Worm (Caenorhabditis elegans) whole organism, L3 larva: ENCODE results near the gene swp-1.

Source experiments
- R02D3.7 ChIP-seq: fragments of 150-350 bp; optimal IDR thresholded peaks from 2 replicates; lab custom pipeline; 2014; ENCODE audit warnings: missing biosample characterization, missing genetic modification characterization
- ZK546.5 ChIP-seq: sonication (generic microtip); optimal IDR thresholded peaks from 2 replicates; lab custom pipeline; 2017; ENCODE audit warnings: missing biosample characterization, missing genetic modification characterization
- aly-2 ChIP-seq: fragments of 150-350 bp; optimal IDR thresholded peaks from 2 replicates; lab custom pipeline; 2014; ENCODE audit warnings: missing biosample characterization, missing genetic modification characterization
- ama-1 ChIP-seq: fragments of 150-350 bp; optimal IDR thresholded peaks from 2 replicates; lab custom pipeline; 2018
- ceh-28 ChIP-seq: fragments of 150-350 bp; optimal IDR thresholded peaks from 2 replicates; lab custom pipeline; 2014; ENCODE audit warnings: missing biosample characterization, missing genetic modification reagents, missing genetic modification characterization
- ceh-82 ChIP-seq: fragments of 150-350 bp; optimal IDR thresholded peaks from 2 replicates; lab custom pipeline; 2014; ENCODE audit warnings: missing biosample characterization, missing genetic modification characterization
- ceh-9 ChIP-seq: sonication (generic microtip); optimal IDR thresholded peaks from 2 replicates; lab custom pipeline; 2018; ENCODE audit warnings: missing biosample characterization, missing genetic modification characterization
- daf-12 ChIP-seq: fragments of 150-350 bp; optimal IDR thresholded peaks from 2 replicates; lab custom pipeline; 2014; ENCODE audit warnings: missing biosample characterization, missing genetic modification reagents, missing genetic modification characterization
- egl-27 ChIP-seq: sonication (generic microtip); optimal IDR thresholded peaks from 4 replicates; lab custom pipeline; 2017; ENCODE audit warnings: missing biosample characterization, missing genetic modification reagents, missing genetic modification characterization
- elt-2 ChIP-seq: sonication (generic microtip); optimal IDR thresholded peaks from 2 replicates; lab custom pipeline; 2016; ENCODE audit warnings: missing genetic modification reagents, mild to moderate bottlenecking, missing genetic modification characterization, missing compliant biosample characterization
- fkh-10 ChIP-seq: sonication (generic microtip); optimal IDR thresholded peaks from 2 replicates; lab custom pipeline; 2017; ENCODE audit warnings: missing biosample characterization, missing genetic modification reagents, missing genetic modification characterization
- hmg-11 ChIP-seq: sonication (generic microtip); optimal IDR thresholded peaks from 2 replicates; lab custom pipeline; 2016; ENCODE audit warnings: missing genetic modification characterization, missing compliant biosample characterization
- jun-1 ChIP-seq: fragments of 150-350 bp; optimal IDR thresholded peaks from 2 replicates; lab custom pipeline; 2014; ENCODE audit warnings: missing biosample characterization, missing genetic modification reagents, missing genetic modification characterization
- lin-39 ChIP-seq: fragments of 150-350 bp; optimal IDR thresholded peaks from 2 replicates; lab custom pipeline; 2018; ENCODE audit warnings: missing biosample characterization, missing genetic modification reagents, missing genetic modification characterization
- lsy-12 ChIP-seq: sonication (generic microtip); optimal IDR thresholded peaks from 2 replicates; lab custom pipeline; 2016; ENCODE audit warnings: mild to moderate bottlenecking, missing genetic modification characterization, missing compliant biosample characterization
- mdl-1 ChIP-seq: fragments of 150-350 bp; optimal IDR thresholded peaks from 2 replicates; lab custom pipeline; 2014; ENCODE audit warnings: missing biosample characterization, missing genetic modification characterization
- mml-1 ChIP-seq: fragments of 150-350 bp; sonication (generic microtip); optimal IDR thresholded peaks from 3 replicates; lab custom pipeline; 2014; ENCODE audit warnings: missing biosample characterization, missing genetic modification characterization
- nfya-1 ChIP-seq: sonication (generic microtip); optimal IDR thresholded peaks from 2 replicates; lab custom pipeline; 2017; ENCODE audit warnings: missing genetic modification characterization, mild to moderate bottlenecking, missing compliant biosample characterization, antibody characterized with exemption, moderate library complexity; ENCODE audit not compliant: insufficient read depth
- nhr-237 ChIP-seq: fragments of 150-350 bp; optimal IDR thresholded peaks from 2 replicates; lab custom pipeline; 2014; ENCODE audit warnings: missing biosample characterization, missing genetic modification characterization
- nhr-28 ChIP-seq: fragments of 150-350 bp; optimal IDR thresholded peaks from 2 replicates; lab custom pipeline; 2014; ENCODE audit warnings: missing biosample characterization, missing genetic modification characterization
- nhr-43 ChIP-seq: sonication (generic microtip); optimal IDR thresholded peaks from 2 replicates; lab custom pipeline; 2016; ENCODE audit warnings: mild to moderate bottlenecking, missing genetic modification characterization, missing compliant biosample characterization; ENCODE audit not compliant: poor library complexity, severe bottlenecking
- nhr-67 ChIP-seq: fragments of 150-350 bp; optimal IDR thresholded peaks from 2 replicates; lab custom pipeline; 2014; ENCODE audit warnings: missing biosample characterization, missing genetic modification characterization
- nhr-76 ChIP-seq: fragments of 150-350 bp; sonication (generic microtip); optimal IDR thresholded peaks from 5 replicates; lab custom pipeline; 2014; ENCODE audit warnings: missing biosample characterization, missing genetic modification characterization
- nhr-77 ChIP-seq: fragments of 150-350 bp; optimal IDR thresholded peaks from 2 replicates; lab custom pipeline; 2014; ENCODE audit warnings: missing biosample characterization, missing genetic modification characterization
- pha-4 ChIP-seq: fragments of 150-350 bp; optimal IDR thresholded peaks from 2 replicates; lab custom pipeline; 2014; ENCODE audit warnings: missing biosample characterization, missing genetic modification reagents, missing genetic modification characterization
- pqm-1 ChIP-seq: fragments of 150-350 bp; optimal IDR thresholded peaks from 2 replicates; lab custom pipeline; 2017; ENCODE audit warnings: missing biosample characterization, missing genetic modification characterization, inconsistent platforms
- sea-2 ChIP-seq: fragments of 150-350 bp; sonication (generic microtip); optimal IDR thresholded peaks from 4 replicates; lab custom pipeline; 2014; ENCODE audit warnings: missing biosample characterization, missing genetic modification reagents, missing genetic modification characterization
- skn-1 ChIP-seq: fragments of 150-350 bp; optimal IDR thresholded peaks from 2 replicates; lab custom pipeline; 2014; ENCODE audit warnings: missing biosample characterization, missing genetic modification characterization
- snpc-4 ChIP-seq: fragments of 150-350 bp; optimal IDR thresholded peaks from 2 replicates; lab custom pipeline; 2014; ENCODE audit warnings: missing biosample characterization, missing genetic modification characterization
- tbx-2 ChIP-seq: sonication (generic microtip); optimal IDR thresholded peaks from 2 replicates; lab custom pipeline; 2016; ENCODE audit warnings: mild to moderate bottlenecking, missing genetic modification characterization, missing compliant biosample characterization
- unc-39 ChIP-seq: sonication (generic microtip); optimal IDR thresholded peaks from 4 replicates; lab custom pipeline; 2017; ENCODE audit warnings: missing biosample characterization, missing genetic modification characterization
- unc-62 ChIP-seq: fragments of 150-350 bp; sonication (generic microtip); optimal IDR thresholded peaks from 4 replicates; lab custom pipeline; 2014; ENCODE audit warnings: missing biosample characterization, missing genetic modification reagents, missing genetic modification characterization
- zag-1 ChIP-seq: fragments of 150-350 bp; optimal IDR thresholded peaks from 2 replicates; lab custom pipeline; 2014; ENCODE audit warnings: missing biosample characterization, missing genetic modification characterization
- ztf-4 ChIP-seq: fragments of 150-350 bp; optimal IDR thresholded peaks from 2 replicates; lab custom pipeline; 2014; ENCODE audit warnings: missing biosample characterization, missing genetic modification characterization

The swp-1 gene

ce11 chrIII:5715467-5715866 is 10.1 kb upstream of the swp-1 start (continued):
- TF ChIP-seq ceh-28 (tag; lab: Kevin White, UChicago), result peak; percentile 65
- TF ChIP-seq aly-2 (tag; lab: Kevin White, UChicago), result no peak
- no peak for TF ChIP-seq zag-1 (tag; lab: Kevin White, UChicago)
- peak; percentile 78 for TF ChIP-seq jun-1 (tag; lab: Kevin White, UChicago)
- TF ChIP-seq daf-12, result no peak
- TF ChIP-seq ztf-4 (tag; lab: Kevin White, UChicago), result no peak
- TF ChIP-seq nhr-67 (tag; lab: Kevin White, UChicago), result no peak
- TF ChIP-seq nfya-1 (tag; lab: Kevin White, UChicago), result peak; percentile 90
- TF ChIP-seq egl-27 (tag; lab: Kevin White, UChicago), result no peak
- TF ChIP-seq ZK546.5, result no peak
- TF ChIP-seq ama-1 (lab: Kevin White, UChicago), result peak; percentile 82
- peak; percentile 63 for TF ChIP-seq elt-2 (tag; lab: Kevin White, UChicago)
- no peak for TF ChIP-seq nhr-28
- TF ChIP-seq unc-39 (tag; lab: Kevin White, UChicago), result no peak
- TF ChIP-seq nhr-237, result no peak
- TF ChIP-seq fkh-10 (GFP tag; lab: Kevin White, UChicago), result no peak
- peak; percentile 89 for TF ChIP-seq snpc-4 (tag; lab: Kevin White, UChicago)
- peak; percentile 29 for TF ChIP-seq R02D3.7 (tag; lab: Kevin White, UChicago)
- no peak for TF ChIP-seq pqm-1 (tag; lab: Kevin White, UChicago)

ce11 chrIII:5714984-5715454 is 9.7 kb upstream of the swp-1 start:
- TF ChIP-seq snpc-4 (tag; lab: Kevin White, UChicago) (no peak), nhr-43 (peak; percentile 76), hmg-11 (no peak), skn-1 (tag; lab: Kevin White, UChicago) (no peak), R02D3.7 (tag; lab: Kevin White, UChicago) (no peak), mml-1 (tag; lab: Kevin White, UChicago) (no peak), tbx-2 (no peak), unc-62 (GFP tag; lab: Kevin White, UChicago) (no peak), ceh-9 (tag; lab: Kevin White, UChicago) (no peak), sea-2 (no peak), fkh-10 (GFP tag; lab: Kevin White, UChicago) (no peak), ama-1 (lab: Kevin White, UChicago) (peak; percentile 59), nhr-77 (tag; lab: Kevin White, UChicago) (no peak), mdl-1 (no peak), elt-2 (tag; lab: Kevin White, UChicago) (no peak), nhr-67 (tag; lab: Kevin White, UChicago) (no peak), pha-4 (tag; lab: Kevin White, UChicago) (no peak), nhr-76 (tag; lab: Kevin White, UChicago) (no peak), aly-2 (tag; lab: Kevin White, UChicago) (no peak), ceh-82 (no peak), ztf-4 (tag; lab: Kevin White, UChicago) (peak; percentile 55), lsy-12 (tag; lab: Kevin White, UChicago) (no peak), lin-39 (tag; lab: Kevin White, UChicago) (no peak), nfya-1 (tag; lab: Kevin White, UChicago) (no peak), ZK546.5 (no peak)

- TF ChIP-seq elt-2 (tag; lab: Kevin White, UChicago), result peak; percentile 17
- TF ChIP-seq R02D3.7 (tag; lab: Kevin White, UChicago), result no peak
- peak; percentile 54 for TF ChIP-seq nhr-77 (tag; lab: Kevin White, UChicago)
Observed at ce11 chrIII:5714230-5714983, 9.1 kb upstream of the swp-1 start, which contains the start of gene arf-1. TSS of gene arf-1 (plus strand) at chrIII:5714886.
